Fruit fly (Drosophila melanogaster): ENCODE results near the gene btsz.

Gene btsz

DNA sequence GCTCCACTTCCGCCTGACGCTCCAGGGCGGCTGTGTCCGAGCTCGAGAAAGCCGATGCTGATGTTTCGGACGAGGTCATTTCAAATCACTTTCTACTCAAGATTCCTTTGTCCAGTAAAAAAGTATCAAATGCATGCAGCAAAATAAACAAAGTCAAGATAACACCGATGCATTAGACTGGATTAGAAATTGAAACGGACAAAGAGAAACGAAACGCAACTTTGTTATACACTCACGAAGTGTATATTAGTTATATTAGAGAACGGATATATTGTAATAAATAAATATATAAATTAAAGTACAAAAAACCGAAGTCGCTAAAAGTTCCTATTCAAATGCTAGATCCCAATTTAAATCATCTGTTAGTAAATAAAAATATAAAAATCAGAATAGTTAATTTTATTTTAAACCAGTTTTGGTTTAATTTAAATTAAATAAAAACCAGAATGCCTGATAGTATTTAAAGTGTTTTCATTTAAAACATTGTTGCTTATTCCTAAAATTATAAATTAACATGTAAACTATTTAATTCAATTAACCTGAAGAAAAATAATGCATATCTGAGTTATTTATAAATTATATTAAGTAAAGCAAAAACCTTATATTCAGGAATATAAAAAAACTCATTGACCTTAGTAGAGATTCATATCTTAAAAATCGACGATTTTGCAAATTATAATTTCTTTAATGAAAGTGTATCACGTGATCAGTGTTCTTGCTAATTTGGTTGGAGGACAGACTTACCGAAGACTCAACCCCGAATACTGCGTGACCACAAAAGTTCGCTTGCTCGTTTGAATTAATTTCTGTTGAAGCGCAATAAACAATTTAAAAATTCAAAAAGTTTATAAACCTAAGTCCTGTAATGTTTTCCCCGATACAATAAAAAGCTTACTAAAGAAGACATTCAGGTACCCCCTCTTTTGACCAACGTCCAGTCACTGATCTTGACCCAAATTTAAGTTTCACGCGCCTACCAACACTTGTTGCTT lies 18.8 kb upstream of the btsz start, which contains the start of gene Dph2:
Gene Dph2 (minus strand): TSS at position 164 of the 992 bp plus-strand sequence.
- TF ChIP-seq CG12659 (GFP tag; optimal IDR thresholded peaks at IDR 0.05) (peak; percentile 79), fd102C (GFP tag; optimal IDR thresholded peaks at IDR 0.05) (no peak), CG2202 (tag; optimal IDR thresholded peaks at IDR 0.05) (peak; percentile 29), sima (GFP tag; optimal IDR thresholded peaks at IDR 0.05) (no peak), CG12942 (GFP tag; optimal IDR thresholded peaks at IDR 0.05) (peak; percentile 44), aop (GFP tag; IDR thresholded peaks at IDR 0.05) (0 out of 2 replicates have a peak, but pooled peaks have one; percentile 19), E2f2 (GFP tag; IDR thresholded peaks at IDR 0.05) (peak; percentile 84), CG8765 (GFP tag; IDR thresholded peaks at IDR 0.05) (no peak), MTF-1 (GFP tag; optimal IDR thresholded peaks at IDR 0.05; ENCODE audit: borderline replicate concordance) (peak; percentile 30), CG13775 (GFP tag; optimal IDR thresholded peaks at IDR 0.05) (peak; percentile 42), rib (GFP tag; IDR thresholded peaks at IDR 0.05) (peak; percentile 53; the same call in 1 of the 2 replicates), dpn (GFP tag; optimal IDR thresholded peaks at IDR 0.05) (peak; percentile 24 to 67), CG3838 (GFP tag; optimal IDR thresholded peaks at IDR 0.05) (no peak), Dll (GFP tag; IDR thresholded peaks at IDR 0.05; ENCODE audit: partially characterized antibody) (no peak), CG3726 (GFP tag; IDR thresholded peaks at IDR 0.05) (no peak; the same call in 2 of the 3 replicates), CG18619 (GFP tag; optimal IDR thresholded peaks at IDR 0.05) (peak; percentile 56), D19B (GFP tag; optimal IDR thresholded peaks at IDR 0.05) (no peak), CG12155 (GFP tag; optimal IDR thresholded peaks at IDR 0.05) (peak; percentile 35), CG4730 (GFP tag; IDR thresholded peaks at IDR 0.05) (peak; percentile 81), CG8290 (GFP tag; optimal IDR thresholded peaks at IDR 0.05) (no peak), CG8290 (tag; optimal IDR thresholded peaks at IDR 0.05) (peak in 1 of 2 experiments; percentile 69), CG10979 (tag; optimal IDR thresholded peaks at IDR 0.05) (peak; percentile 76), CG14667 (GFP tag; IDR thresholded peaks at IDR 0.05) (peak; percentile 88), lab (GFP tag; optimal IDR thresholded peaks at IDR 0.05) (peak; percentile 72), gsb-n (tag; optimal IDR thresholded peaks at IDR 0.05) (peak; percentile 74), gce (GFP tag; IDR thresholded peaks at IDR 0.05) (peak; percentile 60; the same call in 1 of the 3 replicates), CG10654 (GFP tag; optimal IDR thresholded peaks at IDR 0.05) (peak; percentile 23), CG17186 (GFP tag; optimal IDR thresholded peaks at IDR 0.05) (peak; percentile 62), dmrt99B (tag; optimal IDR thresholded peaks at IDR 0.05) (peak; percentile 81), slou (GFP tag; optimal IDR thresholded peaks at IDR 0.05) (no peak), CG34376 (GFP tag; optimal IDR thresholded peaks at IDR 0.05) (peak; percentile 17), Jarid2 (GFP tag; optimal IDR thresholded peaks at IDR 0.05) (no peak), Adf1 (GFP tag; IDR thresholded peaks at IDR 0.05) (no peak), fru (optimal IDR thresholded peaks at IDR 0.05) (no peak), yki (optimal IDR thresholded peaks at IDR 0.05) (no peak), crp (GFP tag; optimal IDR thresholded peaks at IDR 0.05) (no peak), CG34224 (GFP tag; IDR thresholded peaks at IDR 0.05; ENCODE audit: partially characterized antibody) (no peak), cas (GFP tag; IDR thresholded peaks at IDR 0.05) (peak; percentile 61), CG11696 (GFP tag; IDR thresholded peaks at IDR 0.05) (peak; percentile 65), CG12104 (GFP tag; optimal IDR thresholded peaks at IDR 0.05) (peak; percentile 66), CG10267 (tag; optimal IDR thresholded peaks at IDR 0.05) (peak; percentile 83), CG9932 (GFP tag; IDR thresholded peaks at IDR 0.05) (peak; percentile 83), CG11093 (GFP tag; IDR thresholded peaks at IDR 0.05) (peak; percentile 59; the same call in 1 of the 3 replicates), hkb (optimal IDR thresholded peaks at IDR 0.05) (no peak), hkb (GFP tag; IDR thresholded peaks at IDR 0.05) (peak; percentile 82), crol (GFP tag; IDR thresholded peaks at IDR 0.05) (no peak), CG8359 (GFP tag; optimal IDR thresholded peaks at IDR 0.05; ENCODE audit: borderline replicate concordance) (no peak), gfzf (GFP tag; optimal IDR thresholded peaks at IDR 0.05) (peak; percentile 61), CG2120 (GFP tag; optimal IDR thresholded peaks at IDR 0.05) (peak; percentile 51)
